Fruit fly (Drosophila melanogaster) whole organism, embryonic: ENCODE results near the gene sunn.

Source experiments
- CG10462 ChIP-seq: fragments of 200-800 bp; sonication (Bioruptor generic); optimal IDR thresholded peaks from 2 replicates; lab custom pipeline; 2016; ENCODE audit warnings: missing biosample characterization, missing genetic modification characterization
- CG12155 ChIP-seq: fragments of 200-800 bp; sonication (Bioruptor generic); optimal IDR thresholded peaks from 3 replicates; lab custom pipeline; 2016; ENCODE audit warnings: missing biosample characterization, missing genetic modification characterization
- CG14441 ChIP-seq: fragments of 200-800 bp; sonication (Bioruptor generic); IDR thresholded peaks from 2 replicates; pipeline ENCODE4 v1.3.6; 2022; ENCODE audit warnings: missing biosample characterization, missing genetic modification characterization
- CG17186 ChIP-seq: fragments of 200-800 bp; sonication (Bioruptor generic); optimal IDR thresholded peaks from 3 replicates; lab custom pipeline; 2017; ENCODE audit warnings: missing biosample characterization, missing genetic modification reagents, missing genetic modification characterization
- CG17612 ChIP-seq: fragments of 200-800 bp; sonication (Bioruptor generic); IDR thresholded peaks from 2 replicates; pipeline ENCODE4 v1.3.6; 2022; ENCODE audit warnings: missing biosample characterization, missing genetic modification characterization
- CG31365 ChIP-seq: fragments of 200-800 bp; sonication (Bioruptor generic); optimal IDR thresholded peaks from 2 replicates; lab custom pipeline; 2018; ENCODE audit warnings: missing biosample characterization, mild to moderate bottlenecking, missing genetic modification characterization
- CG3995 ChIP-seq: fragments of 200-800 bp; sonication (Bioruptor generic); optimal IDR thresholded peaks from 3 replicates; lab custom pipeline; 2016; ENCODE audit warnings: missing biosample characterization, missing genetic modification characterization
- CG43689 ChIP-seq: fragments of 200-800 bp; sonication (Bioruptor generic); IDR thresholded peaks from 2 replicates; pipeline ENCODE4 v1.3.6; 2022; ENCODE audit warnings: missing biosample characterization, missing genetic modification characterization
- CG4404 ChIP-seq: fragments of 200-800 bp; sonication (Bioruptor generic); IDR thresholded peaks from 2 replicates; pipeline ENCODE4 v1.3.6; 2022; ENCODE audit warnings: missing biosample characterization, missing genetic modification characterization
- CG4617 ChIP-seq: fragments of 200-800 bp; sonication (Bioruptor generic); optimal IDR thresholded peaks from 3 replicates; lab custom pipeline; 2016; ENCODE audit warnings: missing biosample characterization, missing genetic modification characterization, borderline replicate concordance
- CG7271 ChIP-seq: fragments of 200-800 bp; sonication (Bioruptor generic); optimal IDR thresholded peaks from 2 replicates; lab custom pipeline; 2018; ENCODE audit warnings: missing biosample characterization, mild to moderate bottlenecking, missing genetic modification characterization, moderate library complexity
- CG7963 ChIP-seq: fragments of 200-800 bp; sonication (Bioruptor generic); IDR thresholded peaks from 3 replicates; pipeline ENCODE4 v1.3.6; 2022; ENCODE audit warnings: missing biosample characterization, missing genetic modification characterization; ENCODE audit not compliant: partially characterized antibody
- CG7987 ChIP-seq: fragments of 200-800 bp; sonication (Bioruptor generic); optimal IDR thresholded peaks from 2 replicates; lab custom pipeline; 2018; ENCODE audit warnings: missing biosample characterization, mild to moderate bottlenecking, missing genetic modification characterization, moderate library complexity
- CG8478 ChIP-seq: fragments of >200 bp; optimal IDR thresholded peaks from 2 replicates; lab custom pipeline; 2018
- CG9437 ChIP-seq: fragments of 200-800 bp; sonication (Bioruptor generic); optimal IDR thresholded peaks from 2 replicates; lab custom pipeline; 2018; ENCODE audit warnings: missing biosample characterization, mild to moderate bottlenecking, missing genetic modification characterization
- E2f1 ChIP-seq: fragments of 200-800 bp; sonication (Bioruptor generic); IDR thresholded peaks from 2 replicates; pipeline ENCODE4 v1.3.6; 2022; ENCODE audit warnings: missing biosample characterization, missing genetic modification characterization
- E2f2 ChIP-seq: fragments of 200-800 bp; sonication (Bioruptor generic); IDR thresholded peaks from 2 replicates; pipeline ENCODE4 v1.3.6; 2022; ENCODE audit warnings: missing biosample characterization, missing genetic modification characterization
- HLHmδ ChIP-seq: fragments of 200-800 bp; sonication (Bioruptor generic); optimal IDR thresholded peaks from 2 replicates; lab custom pipeline; 2018; ENCODE audit warnings: missing biosample characterization, mild to moderate bottlenecking, missing genetic modification characterization, moderate library complexity
- HmgZ ChIP-seq: fragments of 200-800 bp; sonication (Bioruptor generic); optimal IDR thresholded peaks from 2 replicates; lab custom pipeline; 2018; ENCODE audit warnings: missing biosample characterization, mild to moderate bottlenecking, missing genetic modification characterization
- Hr78 ChIP-seq, 2 experiments: fragments of 200-800 bp in 1 of 2; fragments of >200 bp in 1 of 2; sonication (Bioruptor generic) in 1 of 2; optimal IDR thresholded peaks; 2 replicates each; lab custom pipeline; 2017 to 2019; ENCODE audit warnings: missing biosample characterization in 2 of 2, missing genetic modification characterization in 2 of 2, mild to moderate bottlenecking in 1 of 2, moderate library complexity in 1 of 2
- Mad ChIP-seq: fragments of 200-800 bp; sonication (Bioruptor generic); optimal IDR thresholded peaks from 2 replicates; lab custom pipeline; 2016; ENCODE audit warnings: missing biosample characterization, missing genetic modification characterization
- Pdp1 ChIP-seq, 2 experiments: fragments of 200-800 bp; sonication (Bioruptor generic); optimal IDR thresholded peaks; 3 replicates each; lab custom pipeline; 2016; ENCODE audit warnings: missing biosample characterization in 2 of 2, missing genetic modification characterization in 2 of 2, mild to moderate bottlenecking in 1 of 2, moderate library complexity in 1 of 2
- Rx ChIP-seq: fragments of 200-800 bp; sonication (Bioruptor generic); IDR thresholded peaks from 2 replicates; pipeline ENCODE4 v1.3.6; 2022; ENCODE audit warnings: missing biosample characterization, missing genetic modification characterization
- Xbp1 ChIP-seq: fragments of 200-800 bp; sonication (Bioruptor generic); optimal IDR thresholded peaks from 3 replicates; lab custom pipeline; 2016; ENCODE audit warnings: missing biosample characterization, mild to moderate bottlenecking, missing genetic modification characterization
- chinmo ChIP-seq: fragments of 200-800 bp; sonication (Bioruptor generic); IDR thresholded peaks from 4 replicates; pipeline ENCODE4 v1.3.6; 2022; ENCODE audit warnings: missing biosample characterization, missing genetic modification characterization; ENCODE audit not compliant: partially characterized antibody
- chn ChIP-seq: fragments of 200-800 bp; sonication (Bioruptor generic); optimal IDR thresholded peaks from 2 replicates; lab custom pipeline; 2016; ENCODE audit warnings: missing biosample characterization, missing genetic modification characterization
- cwo ChIP-seq: fragments of 200-800 bp; sonication (Bioruptor generic); optimal IDR thresholded peaks from 3 replicates; lab custom pipeline; 2017; ENCODE audit warnings: missing biosample characterization, missing genetic modification characterization, mild to moderate bottlenecking, moderate library complexity, missing genetic modification reagents
- dmrt11E ChIP-seq: fragments of 200-800 bp; sonication (Bioruptor generic); optimal IDR thresholded peaks from 3 replicates; lab custom pipeline; 2018; ENCODE audit warnings: missing biosample characterization, mild to moderate bottlenecking, missing genetic modification characterization, moderate library complexity
- dmrt99B ChIP-seq: fragments of 200-800 bp; sonication (Bioruptor generic); optimal IDR thresholded peaks from 2 replicates; lab custom pipeline; 2018; ENCODE audit warnings: missing biosample characterization, mild to moderate bottlenecking, missing genetic modification characterization, moderate library complexity
- emc ChIP-seq: fragments of 200-800 bp; sonication (Bioruptor generic); optimal IDR thresholded peaks from 2 replicates; lab custom pipeline; 2016; ENCODE audit warnings: missing biosample characterization, missing genetic modification characterization
- ewg ChIP-seq: fragments of 200-800 bp; sonication (Bioruptor generic); optimal IDR thresholded peaks from 3 replicates; lab custom pipeline; 2017; ENCODE audit warnings: mild to moderate bottlenecking, missing biosample characterization, missing genetic modification reagents, missing genetic modification characterization
- exex ChIP-seq: fragments of 200-800 bp; sonication (Bioruptor generic); optimal IDR thresholded peaks from 4 replicates; lab custom pipeline; 2018; ENCODE audit warnings: missing biosample characterization, mild to moderate bottlenecking, missing genetic modification characterization, moderate library complexity
- ham ChIP-seq: fragments of 200-800 bp; sonication (Bioruptor generic); IDR thresholded peaks from 2 replicates; pipeline ENCODE4 v1.3.6; 2022; ENCODE audit warnings: missing biosample characterization, missing genetic modification characterization
- ken ChIP-seq: fragments of 200-800 bp; sonication (Bioruptor generic); IDR thresholded peaks from 3 replicates; pipeline ENCODE4 v1.3.6; 2022; ENCODE audit warnings: missing biosample characterization, missing genetic modification characterization
- org-1 ChIP-seq: fragments of 200-800 bp; sonication (Bioruptor generic); optimal IDR thresholded peaks from 2 replicates; lab custom pipeline; 2017; ENCODE audit warnings: missing biosample characterization, missing genetic modification characterization
- pho ChIP-seq: fragments of 200-800 bp; sonication (Bioruptor generic); optimal IDR thresholded peaks from 2 replicates; lab custom pipeline; 2016; ENCODE audit warnings: missing biosample characterization, missing genetic modification characterization
- seq ChIP-seq: fragments of 200-800 bp; sonication (Bioruptor generic); IDR thresholded peaks from 2 replicates; pipeline ENCODE4 v1.3.6; 2022; ENCODE audit warnings: missing biosample characterization, missing genetic modification characterization
- tin ChIP-seq: fragments of 200-800 bp; sonication (Bioruptor generic); optimal IDR thresholded peaks from 3 replicates; lab custom pipeline; 2016; ENCODE audit warnings: missing biosample characterization, missing genetic modification characterization
- ttk ChIP-seq: fragments of 200-800 bp; sonication (Bioruptor generic); IDR thresholded peaks from 2 replicates; pipeline ENCODE4 v2.1.2; 2022; ENCODE audit warnings: missing biosample characterization, missing genetic modification characterization
- yki ChIP-seq: fragments of >200 bp; optimal IDR thresholded peaks from 3 replicates; lab custom pipeline; 2018

The sunn gene

dm6 chr3L:11683819-11684521 is 44.2 kb upstream of the sunn start, which contains the start of gene Sugb (continued):
- TF ChIP-seq CG9437 (GFP tag; lab: Kevin White, UChicago) (peak; percentile 35), Xbp1 (peak; percentile 68), ttk (GFP tag; lab: Robert Waterston, UW) (no peak), Mad (GFP tag; lab: Kevin White, UChicago) (peak; percentile 67), CG7987 (GFP tag; lab: Kevin White, UChicago) (peak; percentile 66), HLHmδ (GFP tag; lab: Kevin White, UChicago) (no peak), CG17186 (no peak), CG4404 (no peak), CG7963 (GFP tag; lab: Robert Waterston, UW) (no peak), dmrt99B (peak; percentile 59), ewg (GFP tag; lab: Kevin White, UChicago) (peak; percentile 21), CG43689 (GFP tag; lab: Robert Waterston, UW) (no peak), tin (peak; percentile 50), CG31365 (no peak), ham (GFP tag; lab: Robert Waterston, UW) (no peak; the same call in 1 of the 2 replicates), exex (tag; lab: Kevin White, UChicago) (peak; percentile 79), E2f2 (GFP tag; lab: Robert Waterston, UW) (peak; percentile 50), chn (peak; percentile 34), cwo (GFP tag; lab: Kevin White, UChicago) (no peak), Rx (no peak; the same call in 1 of the 2 replicates), chinmo (GFP tag; lab: Robert Waterston, UW) (0 out of 4 replicates have a peak, but pooled peaks have one; percentile 62), emc (GFP tag; lab: Kevin White, UChicago) (no peak), CG10462 (GFP tag; lab: Kevin White, UChicago) (no peak)

- no peak for TF ChIP-seq CG4617
- no peak for TF ChIP-seq CG17612 (GFP tag; lab: Robert Waterston, UW)
- TF ChIP-seq CG12155 (GFP tag; lab: Kevin White, UChicago): no peak
- TF ChIP-seq cwo (GFP tag; lab: Kevin White, UChicago): peak; percentile 71
- TF ChIP-seq Pdp1 (GFP tag; optimal IDR thresholded peaks at IDR 0.05; lab: Kevin White, UChicago): peak in 1 of 2 experiments; percentile 80
- 0 out of 4 replicates have a peak, but pooled peaks have one; percentile 20 for TF ChIP-seq chinmo (GFP tag; lab: Robert Waterston, UW)
- no peak for TF ChIP-seq CG7271
- no peak for TF ChIP-seq CG3995 (GFP tag; lab: Kevin White, UChicago)
- no peak for TF ChIP-seq seq
- no peak for TF ChIP-seq org-1
- TF ChIP-seq Hr78 (GFP tag; optimal IDR thresholded peaks at IDR 0.05; lab: Kevin White, UChicago): peak in 1 of 2 experiments; percentile 43
- no peak for TF ChIP-seq pho (GFP tag; lab: Kevin White, UChicago)
- no peak for TF ChIP-seq CG8478 (lab: Kevin White, UChicago)
- no peak for TF ChIP-seq E2f1
- TF ChIP-seq ken (GFP tag; lab: Robert Waterston, UW): no peak
- TF ChIP-seq CG14441 (GFP tag; lab: Robert Waterston, UW): no peak
- TF ChIP-seq HmgZ (tag; lab: Kevin White, UChicago): no peak
- no peak for TF ChIP-seq yki (lab: Kevin White, UChicago)
- TF ChIP-seq dmrt11E (tag; lab: Kevin White, UChicago): no peak
Observed at dm6 chr3L:11684522-11684851, 43.7 kb upstream of the sunn start.
